Worm (Caenorhabditis elegans) whole organism, L3 larva: ENCODE data around the gene sri-31.
A peak's percentile ranks its signal among the peaks of the same experiment; 100 is the strongest.

Experiments
- aly-2 ChIP-seq: fragments of 150-350 bp; optimal IDR thresholded peaks from 2 replicates; lab custom pipeline; 2014; ENCODE audit warnings: missing biosample characterization, missing genetic modification characterization
- ceh-9 ChIP-seq: sonication (generic microtip); optimal IDR thresholded peaks from 2 replicates; lab custom pipeline; 2018; ENCODE audit warnings: missing biosample characterization, missing genetic modification characterization
- lin-39 ChIP-seq: fragments of 150-350 bp; optimal IDR thresholded peaks from 2 replicates; lab custom pipeline; 2018; ENCODE audit warnings: missing biosample characterization, missing genetic modification reagents, missing genetic modification characterization
- pha-4 ChIP-seq: fragments of 150-350 bp; optimal IDR thresholded peaks from 2 replicates; lab custom pipeline; 2014; ENCODE audit warnings: missing biosample characterization, missing genetic modification reagents, missing genetic modification characterization
- pqm-1 ChIP-seq: fragments of 150-350 bp; optimal IDR thresholded peaks from 2 replicates; lab custom pipeline; 2017; ENCODE audit warnings: missing biosample characterization, missing genetic modification characterization, inconsistent platforms
- unc-62 ChIP-seq: fragments of 150-350 bp; sonication (generic microtip); optimal IDR thresholded peaks from 4 replicates; lab custom pipeline; 2014; ENCODE audit warnings: missing biosample characterization, missing genetic modification reagents, missing genetic modification characterization

DNA sequence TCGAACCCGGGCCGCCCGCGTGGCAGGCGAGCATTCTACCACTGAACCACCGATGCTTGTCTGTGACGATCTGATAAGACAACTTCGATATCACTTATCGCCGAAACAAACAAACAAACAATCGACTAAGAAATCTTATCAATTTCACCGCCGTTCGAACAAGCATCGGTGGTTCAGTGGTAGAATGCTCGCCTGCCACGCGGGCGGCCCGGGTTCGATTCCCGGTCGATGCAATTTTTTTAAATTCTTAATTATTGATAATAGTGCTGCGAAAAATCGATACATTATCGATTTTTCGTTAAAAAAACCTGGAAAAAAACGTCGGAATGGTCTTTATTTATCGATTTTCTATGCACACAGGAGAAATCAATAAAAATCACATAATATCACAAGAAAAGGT, 11.4 kb downstream of the sri-31 start:
- TF ChIP-seq lin-39 (tag; lab: Kevin White, UChicago) (no peak), pqm-1 (tag; lab: Kevin White, UChicago) (peak; percentile 17), unc-62 (no peak), ceh-9 (tag; lab: Kevin White, UChicago) (no peak), pha-4 (tag; lab: Kevin White, UChicago) (peak; percentile 36), aly-2 (tag; lab: Kevin White, UChicago) (no peak)
